Worm (Caenorhabditis elegans) whole organism, early embryonic: ENCODE results near the gene lgc-55.

Experiments
- B0310.2 ChIP-seq: sonication (generic microtip); optimal IDR thresholded peaks from 2 replicates; lab custom pipeline; 2016; ENCODE audit warnings: mild to moderate bottlenecking, missing genetic modification characterization, missing compliant biosample characterization
- F13C5.2 ChIP-seq: sonication (generic microtip); optimal IDR thresholded peaks from 2 replicates; lab custom pipeline; 2017; ENCODE audit warnings: mild to moderate bottlenecking, missing genetic modification characterization, inconsistent platforms, missing compliant biosample characterization
- ama-1 ChIP-seq: fragments of 150-350 bp; optimal IDR thresholded peaks from 2 replicates; lab custom pipeline; 2014
- ceh-36 ChIP-seq: sonication (generic microtip); optimal IDR thresholded peaks from 2 replicates; lab custom pipeline; 2016; ENCODE audit warnings: missing genetic modification characterization, inconsistent platforms, missing compliant biosample characterization
- flt-1 ChIP-seq: fragments of 200-800 bp; sonication (Bioruptor generic); IDR thresholded peaks from 2 replicates; pipeline ENCODE4 v1.3.6; 2022; ENCODE audit warnings: missing genetic modification characterization, missing compliant biosample characterization
- hmbx-1 ChIP-seq: sonication (generic microtip); optimal IDR thresholded peaks from 2 replicates; lab custom pipeline; 2016; ENCODE audit warnings: mild to moderate bottlenecking, missing genetic modification characterization, missing compliant biosample characterization
- hmg-4 ChIP-seq: fragments of 200-800 bp; sonication (Bioruptor generic); optimal IDR thresholded peaks from 2 replicates; lab custom pipeline; 2018; ENCODE audit warnings: mild to moderate bottlenecking, missing genetic modification characterization, missing compliant biosample characterization
- scrt-1 ChIP-seq: fragments of 200-800 bp; sonication (Bioruptor generic); IDR thresholded peaks from 2 replicates; pipeline ENCODE4 v1.3.6; 2022; ENCODE audit warnings: missing genetic modification characterization, missing compliant biosample characterization
- sea-1 ChIP-seq: fragments of 200-800 bp; sonication (Bioruptor generic); conservative IDR thresholded peaks from 2 replicates; pipeline ENCODE4 v1.3.6; 2022; ENCODE audit warnings: missing genetic modification characterization, missing compliant biosample characterization
- tbx-11 ChIP-seq: fragments of 200-800 bp; sonication (Bioruptor generic); IDR thresholded peaks from 2 replicates; pipeline ENCODE4 v1.3.6; 2022; ENCODE audit warnings: missing genetic modification characterization, missing compliant biosample characterization
- tbx-37 ChIP-seq: fragments of 200-800 bp; sonication (Bioruptor generic); conservative IDR thresholded peaks from 2 replicates; pipeline ENCODE4 v1.3.6; 2022; ENCODE audit warnings: missing genetic modification reagents, missing genetic modification characterization, missing compliant biosample characterization
- tra-4 ChIP-seq: sonication (generic microtip); optimal IDR thresholded peaks from 2 replicates; lab custom pipeline; 2017; ENCODE audit warnings: missing genetic modification characterization, missing compliant biosample characterization

DNA sequence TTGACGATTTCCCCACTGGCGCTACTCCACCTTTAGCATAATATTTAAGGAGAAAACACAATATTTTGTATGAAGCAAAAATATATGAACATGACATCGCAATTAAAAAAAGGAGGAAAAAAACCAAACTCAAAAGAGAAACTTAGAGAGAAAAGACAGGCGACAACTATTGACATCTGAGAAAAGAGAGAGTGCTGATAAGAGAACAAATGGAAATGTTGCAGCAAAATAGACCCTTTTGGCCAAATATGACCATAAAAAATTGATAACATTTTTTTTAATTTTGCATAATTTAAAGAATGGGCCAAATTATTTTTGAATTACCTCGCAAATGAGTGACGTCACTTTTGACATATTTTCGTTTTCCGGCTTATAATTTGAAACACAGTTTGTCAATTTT lies 28.2 kb upstream of the lgc-55 start:
- TF ChIP-seq flt-1 (GFP tag; lab: Robert Waterston, UW) (no peak), sea-1 (no peak), tra-4 (no peak), tbx-11 (GFP tag; lab: Robert Waterston, UW) (no peak), ama-1 (no peak), scrt-1 (GFP tag; lab: Robert Waterston, UW) (no peak), hmg-4 (GFP tag; lab: Kevin White, UChicago) (no peak), F13C5.2 (tag; lab: Kevin White, UChicago) (no peak), B0310.2 (tag; lab: Kevin White, UChicago) (no peak), ceh-36 (no peak), hmbx-1 (tag; lab: Kevin White, UChicago) (no peak), tbx-37 (no peak)
